Fruit fly (Drosophila melanogaster) whole organism, larva: ENCODE results near the gene CG17776.
A peak's percentile ranks its signal among the peaks of the same experiment; 100 is the strongest.

Experiments
- noc ChIP-seq: fragments of 200-800 bp; sonication (Bioruptor generic); optimal IDR thresholded peaks from 3 replicates; lab custom pipeline; 2019; ENCODE audit warnings: missing biosample characterization, mild to moderate bottlenecking, missing genetic modification characterization, moderate library complexity

Gene CG17776

dm6 chrX:2146574-2146973 lies 38.0 kb upstream of the CG17776 start:
- TF ChIP-seq noc (tag; lab: Kevin White, UChicago): no peak

dm6 chrX:2147475-2147874 lies 37.0 kb upstream of the CG17776 start:
- TF ChIP-seq noc (tag; lab: Kevin White, UChicago): no peak

DNA sequence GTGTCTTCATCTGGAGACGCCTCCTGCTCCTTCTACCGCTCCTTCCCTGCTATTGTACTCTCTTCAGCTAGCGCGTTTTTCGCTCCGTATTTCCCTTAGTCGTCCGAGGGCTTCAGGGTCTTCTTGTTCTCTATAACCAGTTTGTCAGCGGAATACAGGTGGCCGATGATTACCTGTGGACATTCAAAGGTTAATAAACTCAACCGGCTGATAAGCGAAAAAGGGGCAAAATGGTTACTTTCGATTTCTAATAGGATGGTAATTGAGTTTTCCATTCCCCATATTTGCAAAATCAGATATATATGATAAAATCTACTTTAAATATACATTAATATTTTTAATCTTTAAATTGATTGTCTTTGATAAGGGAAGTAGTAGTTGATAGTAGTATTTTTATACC lies 35.9 kb upstream of the CG17776 start:
- no peak for TF ChIP-seq noc (tag; lab: Kevin White, UChicago)

- TF ChIP-seq noc (tag; lab: Kevin White, UChicago): peak; percentile 3
These were observed 35.0 kb upstream of the CG17776 start, which contains the start of gene bcn92 for dm6 chrX:2149478-2149877. Gene bcn92 (minus strand): TSS chrX:2149647.

DNA sequence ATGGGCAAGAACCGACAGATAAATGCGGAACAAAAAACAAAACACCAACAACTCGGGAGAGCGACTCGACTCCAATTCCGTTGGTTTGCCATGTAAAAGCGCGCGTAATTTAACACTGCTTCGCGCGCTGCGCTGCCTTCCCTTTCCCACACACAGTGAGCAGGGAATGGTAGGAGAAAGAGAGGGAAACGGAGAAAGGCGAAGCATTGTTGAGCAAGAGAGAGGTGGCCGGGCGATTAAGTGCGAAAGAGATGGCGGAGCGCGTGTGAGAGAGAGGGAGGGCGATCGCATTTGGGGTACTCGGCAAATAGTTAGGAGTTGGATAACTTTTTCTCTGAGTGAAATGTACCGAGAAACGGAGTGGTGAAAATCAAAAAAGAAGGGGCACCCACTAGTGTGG lies 28.7 kb upstream of the CG17776 start:
- no peak for TF ChIP-seq noc (tag; lab: Kevin White, UChicago)

dm6 chrX:2157929-2158610 lies 26.5 kb upstream of the CG17776 start:
- TF ChIP-seq noc (tag; lab: Kevin White, UChicago): no peak

dm6 chrX:2158668-2159163 lies 25.8 kb upstream of the CG17776 start, which contains the start of gene wapl:
Gene wapl (minus strand): TSS chrX:2158983.
- TF ChIP-seq noc (tag; lab: Kevin White, UChicago): peak; percentile 29

- no peak for TF ChIP-seq noc (tag; lab: Kevin White, UChicago)
These were observed 23.5 kb upstream of the CG17776 start for dm6 chrX:2161020-2161419.

- peak; percentile 44 for TF ChIP-seq noc (tag; lab: Kevin White, UChicago)
These were observed 22.2 kb upstream of the CG17776 start, which contains the start of the genes Cyp4d1 and CG3630 for dm6 chrX:2162130-2162907. Gene Cyp4d1 (minus strand): TSS chrX:2162180. Gene CG3630 (plus strand): TSS chrX:2162196.

DNA sequence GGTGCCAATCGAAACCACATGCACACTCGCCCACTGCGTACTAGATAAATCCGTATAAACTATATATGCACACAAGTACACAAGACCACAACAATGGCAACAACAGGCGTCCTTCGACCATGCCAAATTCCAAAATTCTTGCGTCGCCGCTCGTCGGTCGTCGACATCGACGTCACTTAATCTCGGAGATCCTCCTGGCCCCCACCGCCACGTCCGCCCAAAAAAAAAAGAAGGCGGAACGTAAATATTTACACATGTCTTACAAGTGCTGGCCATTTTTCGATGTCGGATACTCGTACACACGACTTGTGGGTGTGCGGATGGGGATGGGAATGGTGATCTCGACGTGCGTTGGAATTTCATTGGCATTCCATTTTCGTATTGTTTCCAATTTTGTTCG lies 21.2 kb upstream of the CG17776 start:
- no peak for TF ChIP-seq noc (tag; lab: Kevin White, UChicago)

DNA sequence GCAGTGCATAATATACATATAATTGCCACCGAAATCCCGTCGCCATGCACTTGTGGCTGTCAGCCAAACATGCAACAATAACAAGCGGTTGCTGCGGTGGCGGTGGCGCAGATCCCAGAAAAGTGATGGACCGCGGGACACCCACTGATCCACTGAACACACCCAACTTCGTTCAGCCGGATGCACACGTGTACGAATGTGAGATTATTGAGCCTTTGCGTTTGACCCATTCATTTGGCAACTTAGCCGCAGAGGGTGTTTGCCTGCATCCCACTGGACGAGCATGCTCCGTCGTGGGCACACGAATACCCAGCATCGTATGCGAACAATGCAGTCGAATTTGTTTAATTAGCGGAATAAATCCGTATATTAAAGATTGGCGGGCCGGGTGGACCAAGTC lies 19.1 kb upstream of the CG17776 start:
- TF ChIP-seq noc (tag; lab: Kevin White, UChicago): no peak

dm6 chrX:2166129-2166528 lies 18.4 kb upstream of the CG17776 start:
- TF ChIP-seq noc (tag; lab: Kevin White, UChicago): no peak

dm6 chrX:2168485-2169199 lies 15.9 kb upstream of the CG17776 start:
- TF ChIP-seq noc (tag; lab: Kevin White, UChicago): no peak

DNA sequence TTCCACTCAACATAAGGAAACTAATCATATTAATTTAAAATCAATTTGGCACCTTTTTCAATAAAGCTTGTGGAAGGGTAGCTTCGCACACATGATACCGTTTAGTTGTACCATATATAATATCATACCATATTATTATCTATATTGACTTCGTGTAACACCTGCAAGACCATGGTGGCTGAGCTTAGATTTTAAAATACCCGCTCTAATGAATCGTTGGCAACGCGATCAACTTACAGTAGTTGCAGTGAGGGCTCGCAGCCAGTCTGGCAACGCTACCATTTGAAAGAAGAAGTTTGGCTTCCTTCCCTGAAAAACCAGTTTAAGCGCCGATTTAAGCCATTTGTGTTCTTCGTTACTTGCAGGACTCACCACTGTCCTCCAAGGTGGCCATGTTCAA lies 14.1 kb upstream of the CG17776 start:
- TF ChIP-seq noc (tag; lab: Kevin White, UChicago): no peak

dm6 chrX:2172420-2172827 lies 12.1 kb upstream of the CG17776 start, which contains the start of gene ND-B14.5A:
Gene ND-B14.5A (plus strand): TSS chrX:2172526.
- TF ChIP-seq noc (tag; lab: Kevin White, UChicago): no peak
